Fruit fly (Drosophila melanogaster): ENCODE results near the gene CG10874.

CG10874 gene

dm6 chr2L:2177969-2178809 is 14.0 kb downstream of the CG10874 start, which contains the start of gene aop:
Gene aop, minus strand, starts transcription at chr2L:2178754.
- TF ChIP-seq CTCF (optimal IDR thresholded peaks at IDR 0.05) (no peak), CG8478 (optimal IDR thresholded peaks at IDR 0.05) (no peak)

- TF ChIP-seq CTCF (optimal IDR thresholded peaks at IDR 0.05): no peak
- TF ChIP-seq CG8478 (optimal IDR thresholded peaks at IDR 0.05): no peak
Measured at dm6 chr2L:2177312-2177968, 14.7 kb downstream of the CG10874 start.

- TF ChIP-seq CTCF (optimal IDR thresholded peaks at IDR 0.05) (no peak), CG8478 (optimal IDR thresholded peaks at IDR 0.05) (no peak)
Measured at dm6 chr2L:2175930-2176643, 16.1 kb downstream of the CG10874 start.

dm6 chr2L:2175090-2175830 is 16.9 kb downstream of the CG10874 start:
- TF ChIP-seq CG8478 (optimal IDR thresholded peaks at IDR 0.05) (no peak), CTCF (optimal IDR thresholded peaks at IDR 0.05) (no peak)

- no peak for TF ChIP-seq CG8478 (optimal IDR thresholded peaks at IDR 0.05)
- TF ChIP-seq CTCF (optimal IDR thresholded peaks at IDR 0.05): no peak
Measured at dm6 chr2L:2173604-2174003, 18.6 kb downstream of the CG10874 start.

dm6 chr2L:2173191-2173590 is 19.0 kb downstream of the CG10874 start:
- TF ChIP-seq CG8478 (optimal IDR thresholded peaks at IDR 0.05): no peak
- no peak for TF ChIP-seq CTCF (optimal IDR thresholded peaks at IDR 0.05)

- TF ChIP-seq CTCF (optimal IDR thresholded peaks at IDR 0.05) (no peak), CG8478 (optimal IDR thresholded peaks at IDR 0.05) (no peak)
Measured at dm6 chr2L:2172460-2173121, 19.6 kb downstream of the CG10874 start.

- TF ChIP-seq CG8478 (optimal IDR thresholded peaks at IDR 0.05) (no peak), CTCF (optimal IDR thresholded peaks at IDR 0.05) (no peak)
Measured at dm6 chr2L:2171366-2172078, 20.7 kb downstream of the CG10874 start.

dm6 chr2L:2168894-2169456 is 23.2 kb downstream of the CG10874 start:
- TF ChIP-seq CG8478 (optimal IDR thresholded peaks at IDR 0.05) (no peak), CTCF (optimal IDR thresholded peaks at IDR 0.05) (no peak)

- TF ChIP-seq CG8478 (optimal IDR thresholded peaks at IDR 0.05): no peak
Measured at dm6 chr2L:2168184-2168893, 23.8 kb downstream of the CG10874 start.

dm6 chr2L:2166958-2167707 is 25.1 kb downstream of the CG10874 start:
- TF ChIP-seq CG8478 (optimal IDR thresholded peaks at IDR 0.05) (no peak), CTCF (optimal IDR thresholded peaks at IDR 0.05) (no peak)

dm6 chr2L:2165864-2166263 is 26.3 kb downstream of the CG10874 start:
- TF ChIP-seq CTCF (optimal IDR thresholded peaks at IDR 0.05) (no peak), CG8478 (optimal IDR thresholded peaks at IDR 0.05) (no peak)

Measured in S2 (cell line).